Fruit fly (Drosophila melanogaster): ENCODE measurements around the gene frac.

Gene frac

dm6 chr3L:7529081-7530021, 33.1 kb upstream of the frac start:
- no peak for TF ChIP-seq bab1 (GFP tag; optimal IDR thresholded peaks at IDR 0.05)
- no peak for TF ChIP-seq Crg-1 (GFP tag; optimal IDR thresholded peaks at IDR 0.05)
- TF ChIP-seq CG1620 (GFP tag; optimal IDR thresholded peaks at IDR 0.05): no peak
- peak; percentile 42 for TF ChIP-seq tj (GFP tag; optimal IDR thresholded peaks at IDR 0.05)
- TF ChIP-seq CG7045 (GFP tag; optimal IDR thresholded peaks at IDR 0.05): no peak
- no peak for TF ChIP-seq CG7101 (tag; optimal IDR thresholded peaks at IDR 0.05)
- TF ChIP-seq CG5204 (GFP tag; optimal IDR thresholded peaks at IDR 0.05): no peak
- peak; percentile 95 for TF ChIP-seq ovo (GFP tag; optimal IDR thresholded peaks at IDR 0.05)
- peak; percentile 20 for TF ChIP-seq CG12768 (GFP tag; optimal IDR thresholded peaks at IDR 0.05)
- TF ChIP-seq cnc (optimal IDR thresholded peaks at IDR 0.05): no peak
- peak; percentile 60 for TF ChIP-seq pad (GFP tag; optimal IDR thresholded peaks at IDR 0.05)
- peak; percentile 99 for TF ChIP-seq kay (GFP tag; ENCODE audit: borderline replicate concordance)
- TF ChIP-seq Hr96 (GFP tag; optimal IDR thresholded peaks at IDR 0.05): peak; percentile 19
- no peak for TF ChIP-seq Mnt (GFP tag; optimal IDR thresholded peaks at IDR 0.05)
- TF ChIP-seq CG11617 (GFP tag; optimal IDR thresholded peaks at IDR 0.05): no peak
- no peak for TF ChIP-seq toe (GFP tag; optimal IDR thresholded peaks at IDR 0.05)
- TF ChIP-seq cic (GFP tag; optimal IDR thresholded peaks at IDR 0.05): peak; percentile 96
- TF ChIP-seq Clk (GFP tag; optimal IDR thresholded peaks at IDR 0.05): peak; percentile 20
- TF ChIP-seq CG14711 (tag; optimal IDR thresholded peaks at IDR 0.05): peak; percentile 83
- TF ChIP-seq CG33017 (tag; optimal IDR thresholded peaks at IDR 0.05): no peak

- TF ChIP-seq pad (GFP tag; optimal IDR thresholded peaks at IDR 0.05) (no peak), cic (GFP tag; optimal IDR thresholded peaks at IDR 0.05) (peak; percentile 41), CG7045 (GFP tag; optimal IDR thresholded peaks at IDR 0.05) (no peak), kay (GFP tag; ENCODE audit: borderline replicate concordance) (no peak), CG7101 (tag; optimal IDR thresholded peaks at IDR 0.05) (no peak), Crg-1 (GFP tag; optimal IDR thresholded peaks at IDR 0.05) (no peak), CG12768 (GFP tag; optimal IDR thresholded peaks at IDR 0.05) (no peak), Hr96 (GFP tag; optimal IDR thresholded peaks at IDR 0.05) (no peak)
Measured at dm6 chr3L:7530461-7531338, 31.7 kb upstream of the frac start.

dm6 chr3L:7539736-7540135, 22.7 kb upstream of the frac start, which contains the start of gene CG16998:
Gene CG16998 (minus strand): TSS chr3L:7539836.
- TF ChIP-seq CG14711 (tag; optimal IDR thresholded peaks at IDR 0.05) (no peak), CG12768 (GFP tag; optimal IDR thresholded peaks at IDR 0.05) (no peak), kay (GFP tag; ENCODE audit: borderline replicate concordance) (no peak)

dm6 chr3L:7541068-7541467, 21.3 kb upstream of the frac start, which contains the start of gene CG32374:
Gene CG32374 (minus strand): TSS chr3L:7541168.
- TF ChIP-seq CG11617 (GFP tag; optimal IDR thresholded peaks at IDR 0.05) (no peak), CG5204 (GFP tag; optimal IDR thresholded peaks at IDR 0.05) (no peak), Crg-1 (GFP tag; optimal IDR thresholded peaks at IDR 0.05) (no peak), cnc (optimal IDR thresholded peaks at IDR 0.05) (no peak), Clk (GFP tag; optimal IDR thresholded peaks at IDR 0.05) (no peak), kay (GFP tag; ENCODE audit: borderline replicate concordance) (no peak), pad (GFP tag; optimal IDR thresholded peaks at IDR 0.05) (no peak), CG7045 (GFP tag; optimal IDR thresholded peaks at IDR 0.05) (no peak), Mnt (GFP tag; optimal IDR thresholded peaks at IDR 0.05) (no peak), ovo (GFP tag; optimal IDR thresholded peaks at IDR 0.05) (no peak), tj (GFP tag; optimal IDR thresholded peaks at IDR 0.05) (no peak), CG12768 (GFP tag; optimal IDR thresholded peaks at IDR 0.05) (no peak), Hr96 (GFP tag; optimal IDR thresholded peaks at IDR 0.05) (no peak), CG33017 (tag; optimal IDR thresholded peaks at IDR 0.05) (no peak), CG14711 (tag; optimal IDR thresholded peaks at IDR 0.05) (no peak), cic (GFP tag; optimal IDR thresholded peaks at IDR 0.05) (no peak), CG1620 (GFP tag; optimal IDR thresholded peaks at IDR 0.05) (no peak)

- TF ChIP-seq cnc (optimal IDR thresholded peaks at IDR 0.05) (no peak), CG33017 (tag; optimal IDR thresholded peaks at IDR 0.05) (no peak), ovo (GFP tag; optimal IDR thresholded peaks at IDR 0.05) (no peak), bab1 (GFP tag; optimal IDR thresholded peaks at IDR 0.05) (no peak), tj (GFP tag; optimal IDR thresholded peaks at IDR 0.05) (no peak)
Measured at dm6 chr3L:7542357-7542756, 20.1 kb upstream of the frac start, which contains the start of gene CG32376. Gene CG32376 (minus strand): TSS chr3L:7542457.

- TF ChIP-seq Clk (GFP tag; optimal IDR thresholded peaks at IDR 0.05) (no peak), kay (GFP tag; ENCODE audit: borderline replicate concordance) (peak; percentile 56)
Measured at dm6 chr3L:7544639-7545183, 17.7 kb upstream of the frac start.

All from whole organism, adult.